Worm (Caenorhabditis elegans) whole organism, mixed stage, embryonic: Measurements from ENCODE around the gene fkh-4.

ENCODE experiments used
- ceh-43 ChIP-seq: fragments of 200-800 bp; sonication (Bioruptor generic); optimal IDR thresholded peaks from 2 replicates; lab custom pipeline; 2018; ENCODE audit warnings: mild to moderate bottlenecking, missing genetic modification characterization, moderate library complexity, missing compliant biosample characterization
- ces-1 ChIP-seq: fragments of 150-350 bp; optimal IDR thresholded peaks from 2 replicates; lab custom pipeline; 2014; ENCODE audit warnings: missing biosample characterization, missing genetic modification reagents, missing genetic modification characterization
- cnd-1 ChIP-seq: fragments of 200-800 bp; sonication (Bioruptor generic); optimal IDR thresholded peaks from 2 replicates; lab custom pipeline; 2018; ENCODE audit warnings: mild to moderate bottlenecking, missing genetic modification characterization, missing compliant biosample characterization
- drap-1 ChIP-seq: fragments of 200-800 bp; sonication (Bioruptor generic); optimal IDR thresholded peaks from 3 replicates; lab custom pipeline; 2018; ENCODE audit warnings: mild to moderate bottlenecking, missing genetic modification characterization, missing compliant biosample characterization
- flh-1 ChIP-seq: fragments of 200-800 bp; sonication (Bioruptor generic); optimal IDR thresholded peaks from 2 replicates; lab custom pipeline; 2018; ENCODE audit warnings: mild to moderate bottlenecking, missing genetic modification characterization, moderate library complexity, missing compliant biosample characterization
- nhr-2 ChIP-seq: fragments of 150-350 bp; optimal IDR thresholded peaks from 2 replicates; lab custom pipeline; 2014; ENCODE audit warnings: missing biosample characterization, missing genetic modification characterization
- nhr-28 ChIP-seq: fragments of 150-350 bp; optimal IDR thresholded peaks from 2 replicates; lab custom pipeline; 2014; ENCODE audit warnings: missing biosample characterization, missing genetic modification characterization
- nhr-76 ChIP-seq: sonication (generic microtip); optimal IDR thresholded peaks from 2 replicates; lab custom pipeline; 2017; ENCODE audit warnings: missing biosample characterization, missing genetic modification characterization
- pha-4 ChIP-seq: fragments of 150-350 bp; optimal IDR thresholded peaks from 2 replicates; lab custom pipeline; 2018; ENCODE audit warnings: missing biosample characterization, missing genetic modification reagents, missing genetic modification characterization
- snpc-4 ChIP-seq: fragments of 150-350 bp; optimal IDR thresholded peaks from 2 replicates; lab custom pipeline; 2014; ENCODE audit warnings: missing biosample characterization, missing genetic modification characterization
- tbx-8 ChIP-seq: fragments of 200-800 bp; sonication (Bioruptor generic); optimal IDR thresholded peaks from 2 replicates; lab custom pipeline; 2018; ENCODE audit warnings: mild to moderate bottlenecking, missing genetic modification characterization, moderate library complexity, missing compliant biosample characterization
- unc-62 ChIP-seq: fragments of 150-350 bp; optimal IDR thresholded peaks from 2 replicates; lab custom pipeline; 2014; ENCODE audit warnings: missing biosample characterization, missing genetic modification reagents, missing genetic modification characterization

DNA sequence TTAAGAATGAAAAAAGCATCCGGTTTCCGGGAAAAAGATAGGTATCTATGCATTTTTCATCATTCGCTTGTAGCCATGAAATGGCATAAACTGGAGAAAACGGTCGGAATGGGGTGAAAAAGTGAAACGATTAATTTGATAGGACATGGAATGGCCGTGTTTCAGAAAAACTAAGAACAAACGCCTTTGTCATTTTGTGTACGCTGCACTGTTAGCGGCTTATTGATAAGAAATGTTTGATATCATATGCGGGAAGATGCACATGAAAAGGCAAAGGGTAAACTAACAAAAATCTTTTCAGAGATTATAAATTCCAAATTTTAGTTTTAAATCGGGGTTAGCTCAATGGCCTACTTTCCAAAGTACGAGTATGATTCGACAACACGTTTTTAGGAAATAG lies 7.6 kb downstream of the fkh-4 start:
- TF ChIP-seq cnd-1 (tag; lab: Kevin White, UChicago) (no peak), pha-4 (no peak), unc-62 (GFP tag; lab: Kevin White, UChicago) (no peak), nhr-28 (tag; lab: Kevin White, UChicago) (no peak), snpc-4 (no peak), ces-1 (GFP tag; lab: Kevin White, UChicago) (no peak), nhr-76 (tag; lab: Kevin White, UChicago) (no peak), nhr-2 (no peak), drap-1 (GFP tag; lab: Kevin White, UChicago) (no peak), flh-1 (GFP tag; lab: Kevin White, UChicago) (no peak), ceh-43 (GFP tag; lab: Kevin White, UChicago) (no peak), tbx-8 (GFP tag; lab: Kevin White, UChicago) (no peak)
